Worm (Caenorhabditis elegans) whole organism, L3 larva: ENCODE results near the gene npp-26.
A peak's percentile ranks its signal among the peaks of the same experiment; 100 is the strongest.

Experiments used
- R02D3.7 ChIP-seq: fragments of 150-350 bp; optimal IDR thresholded peaks from 2 replicates; lab custom pipeline; 2014; ENCODE audit warnings: missing biosample characterization, missing genetic modification characterization
- ZK546.5 ChIP-seq: sonication (generic microtip); optimal IDR thresholded peaks from 2 replicates; lab custom pipeline; 2017; ENCODE audit warnings: missing biosample characterization, missing genetic modification characterization
- ama-1 ChIP-seq: fragments of 150-350 bp; optimal IDR thresholded peaks from 2 replicates; lab custom pipeline; 2018
- ceh-16 ChIP-seq: sonication (generic microtip); optimal IDR thresholded peaks from 2 replicates; lab custom pipeline; 2017; ENCODE audit warnings: missing biosample characterization, missing genetic modification characterization
- ceh-28 ChIP-seq: fragments of 150-350 bp; optimal IDR thresholded peaks from 2 replicates; lab custom pipeline; 2014; ENCODE audit warnings: missing biosample characterization, missing genetic modification reagents, missing genetic modification characterization
- ceh-82 ChIP-seq: fragments of 150-350 bp; optimal IDR thresholded peaks from 2 replicates; lab custom pipeline; 2014; ENCODE audit warnings: missing biosample characterization, missing genetic modification characterization
- ceh-9 ChIP-seq: sonication (generic microtip); optimal IDR thresholded peaks from 2 replicates; lab custom pipeline; 2018; ENCODE audit warnings: missing biosample characterization, missing genetic modification characterization
- daf-12 ChIP-seq: fragments of 150-350 bp; optimal IDR thresholded peaks from 2 replicates; lab custom pipeline; 2014; ENCODE audit warnings: missing biosample characterization, missing genetic modification reagents, missing genetic modification characterization
- egl-5 ChIP-seq: fragments of 150-350 bp; optimal IDR thresholded peaks from 2 replicates; lab custom pipeline; 2017; ENCODE audit warnings: missing biosample characterization, missing genetic modification reagents, missing genetic modification characterization, inconsistent platforms
- elt-1 ChIP-seq: fragments of 150-350 bp; optimal IDR thresholded peaks from 2 replicates; lab custom pipeline; 2014; ENCODE audit warnings: missing biosample characterization, missing genetic modification characterization
- elt-2 ChIP-seq: sonication (generic microtip); optimal IDR thresholded peaks from 2 replicates; lab custom pipeline; 2016; ENCODE audit warnings: missing genetic modification reagents, mild to moderate bottlenecking, missing genetic modification characterization, missing compliant biosample characterization
- elt-3 ChIP-seq, 3 experiments: fragments of 150-350 bp in 1 of 3; sonication (generic microtip) in 2 of 3; optimal IDR thresholded peaks; 2 replicates in 2 of 3; 4 replicates in 1 of 3; lab custom pipeline; 2014 to 2017; ENCODE audit warnings: missing biosample characterization in 3 of 3, missing genetic modification characterization in 3 of 3
- eor-1 ChIP-seq, 2 experiments: fragments of 150-350 bp; optimal IDR thresholded peaks; 2 replicates each; lab custom pipeline; 2014 to 2018; ENCODE audit warnings: missing biosample characterization in 2 of 2, missing genetic modification characterization in 2 of 2
- fkh-10 ChIP-seq: sonication (generic microtip); optimal IDR thresholded peaks from 2 replicates; lab custom pipeline; 2017; ENCODE audit warnings: missing biosample characterization, missing genetic modification reagents, missing genetic modification characterization
- fos-1 ChIP-seq: fragments of 150-350 bp; optimal IDR thresholded peaks from 2 replicates; lab custom pipeline; 2014; ENCODE audit warnings: missing biosample characterization, missing genetic modification characterization
- hmg-11 ChIP-seq: sonication (generic microtip); optimal IDR thresholded peaks from 2 replicates; lab custom pipeline; 2016; ENCODE audit warnings: missing genetic modification characterization, missing compliant biosample characterization
- jun-1 ChIP-seq: fragments of 150-350 bp; optimal IDR thresholded peaks from 2 replicates; lab custom pipeline; 2014; ENCODE audit warnings: missing biosample characterization, missing genetic modification reagents, missing genetic modification characterization
- lin-15B ChIP-seq: fragments of 150-350 bp; optimal IDR thresholded peaks from 2 replicates; lab custom pipeline; 2014; ENCODE audit warnings: missing biosample characterization, missing genetic modification characterization
- lin-39 ChIP-seq: fragments of 150-350 bp; optimal IDR thresholded peaks from 2 replicates; lab custom pipeline; 2018; ENCODE audit warnings: missing biosample characterization, missing genetic modification reagents, missing genetic modification characterization
- lsy-12 ChIP-seq: sonication (generic microtip); optimal IDR thresholded peaks from 2 replicates; lab custom pipeline; 2016; ENCODE audit warnings: mild to moderate bottlenecking, missing genetic modification characterization, missing compliant biosample characterization
- mdl-1 ChIP-seq: fragments of 150-350 bp; optimal IDR thresholded peaks from 2 replicates; lab custom pipeline; 2014; ENCODE audit warnings: missing biosample characterization, missing genetic modification characterization
- nfya-1 ChIP-seq: sonication (generic microtip); optimal IDR thresholded peaks from 2 replicates; lab custom pipeline; 2017; ENCODE audit warnings: missing genetic modification characterization, mild to moderate bottlenecking, missing compliant biosample characterization, antibody characterized with exemption, moderate library complexity; ENCODE audit not compliant: insufficient read depth
- nhr-11 ChIP-seq: fragments of 150-350 bp; optimal IDR thresholded peaks from 2 replicates; lab custom pipeline; 2014; ENCODE audit warnings: missing biosample characterization, missing genetic modification characterization
- nhr-23 ChIP-seq: fragments of 150-350 bp; optimal IDR thresholded peaks from 2 replicates; lab custom pipeline; 2014; ENCODE audit warnings: missing biosample characterization, missing genetic modification reagents, missing genetic modification characterization
- nhr-25 ChIP-seq: sonication (generic microtip); optimal IDR thresholded peaks from 2 replicates; lab custom pipeline; 2017; ENCODE audit warnings: missing biosample characterization, missing genetic modification characterization
- nhr-28 ChIP-seq: fragments of 150-350 bp; optimal IDR thresholded peaks from 2 replicates; lab custom pipeline; 2014; ENCODE audit warnings: missing biosample characterization, missing genetic modification characterization
- nhr-43 ChIP-seq: sonication (generic microtip); optimal IDR thresholded peaks from 2 replicates; lab custom pipeline; 2016; ENCODE audit warnings: mild to moderate bottlenecking, missing genetic modification characterization, missing compliant biosample characterization; ENCODE audit not compliant: poor library complexity, severe bottlenecking
- nhr-76 ChIP-seq: fragments of 150-350 bp; sonication (generic microtip); optimal IDR thresholded peaks from 5 replicates; lab custom pipeline; 2014; ENCODE audit warnings: missing biosample characterization, missing genetic modification characterization
- nhr-77 ChIP-seq: fragments of 150-350 bp; optimal IDR thresholded peaks from 2 replicates; lab custom pipeline; 2014; ENCODE audit warnings: missing biosample characterization, missing genetic modification characterization
- pha-4 ChIP-seq: fragments of 150-350 bp; optimal IDR thresholded peaks from 2 replicates; lab custom pipeline; 2014; ENCODE audit warnings: missing biosample characterization, missing genetic modification reagents, missing genetic modification characterization
- pqm-1 ChIP-seq: fragments of 150-350 bp; optimal IDR thresholded peaks from 2 replicates; lab custom pipeline; 2017; ENCODE audit warnings: missing biosample characterization, missing genetic modification characterization, inconsistent platforms
- sea-2 ChIP-seq: fragments of 150-350 bp; sonication (generic microtip); optimal IDR thresholded peaks from 4 replicates; lab custom pipeline; 2014; ENCODE audit warnings: missing biosample characterization, missing genetic modification reagents, missing genetic modification characterization
- skn-1 ChIP-seq: fragments of 150-350 bp; optimal IDR thresholded peaks from 2 replicates; lab custom pipeline; 2014; ENCODE audit warnings: missing biosample characterization, missing genetic modification characterization
- snpc-4 ChIP-seq: fragments of 150-350 bp; optimal IDR thresholded peaks from 2 replicates; lab custom pipeline; 2014; ENCODE audit warnings: missing biosample characterization, missing genetic modification characterization
- tbx-2 ChIP-seq: sonication (generic microtip); optimal IDR thresholded peaks from 2 replicates; lab custom pipeline; 2016; ENCODE audit warnings: mild to moderate bottlenecking, missing genetic modification characterization, missing compliant biosample characterization
- unc-39 ChIP-seq: sonication (generic microtip); optimal IDR thresholded peaks from 4 replicates; lab custom pipeline; 2017; ENCODE audit warnings: missing biosample characterization, missing genetic modification characterization
- unc-62 ChIP-seq: fragments of 150-350 bp; sonication (generic microtip); optimal IDR thresholded peaks from 4 replicates; lab custom pipeline; 2014; ENCODE audit warnings: missing biosample characterization, missing genetic modification reagents, missing genetic modification characterization
- ztf-11 ChIP-seq: fragments of 150-350 bp; optimal IDR thresholded peaks from 2 replicates; lab custom pipeline; 2014; ENCODE audit warnings: missing biosample characterization, missing genetic modification characterization
- ztf-4 ChIP-seq: fragments of 150-350 bp; optimal IDR thresholded peaks from 2 replicates; lab custom pipeline; 2014; ENCODE audit warnings: missing biosample characterization, missing genetic modification characterization

npp-26 gene

DNA sequence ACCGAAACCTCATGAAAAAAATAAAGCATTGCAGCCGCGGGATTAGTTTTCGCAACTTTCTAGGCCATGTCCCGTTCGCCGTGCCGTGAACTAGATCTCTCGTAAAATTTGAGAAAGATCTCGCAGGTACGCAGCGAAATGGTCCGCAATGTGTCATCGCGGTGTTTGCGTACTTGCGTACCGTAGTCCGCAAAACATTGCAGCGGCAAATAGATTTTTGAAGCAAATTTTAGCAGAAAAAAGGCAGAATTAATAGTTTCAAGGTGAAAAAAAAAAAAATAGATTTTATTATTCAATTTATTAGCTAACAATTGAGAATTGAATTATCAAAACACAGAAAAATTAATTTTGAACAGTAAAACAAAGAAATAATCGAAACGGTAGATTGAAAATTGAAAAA is 36.6 kb upstream of the npp-26 start:
- peak; percentile 10 for TF ChIP-seq jun-1
- TF ChIP-seq nhr-77 (tag; lab: Kevin White, UChicago) = peak; percentile 60
- peak; percentile 83 for TF ChIP-seq nhr-23 (tag; lab: Kevin White, UChicago)
- peak; percentile 22 for TF ChIP-seq pha-4 (tag; lab: Kevin White, UChicago)
- TF ChIP-seq nfya-1 (tag; lab: Kevin White, UChicago) = peak; percentile 72
- peak; percentile 40 for TF ChIP-seq ceh-28
- TF ChIP-seq nhr-11 (tag; lab: Kevin White, UChicago) = peak; percentile 73
- peak; percentile 79 for TF ChIP-seq elt-2
- peak; percentile 51 for TF ChIP-seq nhr-25 (tag; lab: Kevin White, UChicago)
- peak; percentile 88 for TF ChIP-seq tbx-2 (tag; lab: Kevin White, UChicago)
- peak; percentile 84 for TF ChIP-seq R02D3.7 (tag; lab: Kevin White, UChicago)
- peak; percentile 88 for TF ChIP-seq nhr-43 (tag; lab: Kevin White, UChicago)
- peak; percentile 46 for TF ChIP-seq ZK546.5 (tag; lab: Kevin White, UChicago)
- TF ChIP-seq lsy-12 (tag; lab: Kevin White, UChicago) = peak; percentile 92
- peak; percentile 54 for TF ChIP-seq snpc-4
- TF ChIP-seq ceh-82 (tag; lab: Kevin White, UChicago) = peak; percentile 10
- TF ChIP-seq lin-15B (tag; lab: Kevin White, UChicago) = peak; percentile 84

DNA sequence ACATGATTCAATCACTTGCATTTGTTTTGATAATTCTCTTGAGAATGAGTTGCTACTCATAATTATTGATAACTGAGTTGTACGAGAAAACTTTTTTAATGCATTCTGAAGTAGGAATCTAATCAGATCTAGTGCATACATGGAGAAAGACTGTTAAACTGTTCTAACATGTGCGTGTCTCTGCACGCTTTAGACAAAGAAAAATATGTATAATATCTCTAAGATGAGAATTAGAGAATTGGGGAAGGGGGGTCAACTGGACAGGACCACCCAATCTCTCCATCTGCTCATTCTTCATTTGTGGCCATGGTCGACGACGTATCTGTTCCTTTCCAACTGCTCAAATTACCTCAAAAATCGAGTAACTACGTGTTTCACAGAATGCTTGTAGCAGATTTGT is 27.3 kb upstream of the npp-26 start, which contains the start of gene fbxb-78:
Gene fbxb-78, plus strand, starts transcription at position 301 of the 400 bp plus-strand sequence.
- no peak for TF ChIP-seq ztf-4 (tag; lab: Kevin White, UChicago)
- TF ChIP-seq ama-1 (lab: Kevin White, UChicago) = no peak
- TF ChIP-seq eor-1 (tag; optimal IDR thresholded peaks at IDR 0.05; lab: Kevin White, UChicago) = no peak
- no peak for TF ChIP-seq egl-5 (tag; lab: Kevin White, UChicago)
- no peak for TF ChIP-seq nhr-25 (tag; lab: Kevin White, UChicago)
- no peak for TF ChIP-seq ztf-11 (tag; lab: Kevin White, UChicago)
- TF ChIP-seq ZK546.5 (tag; lab: Kevin White, UChicago) = no peak
- no peak for TF ChIP-seq snpc-4
- TF ChIP-seq pha-4 (tag; lab: Kevin White, UChicago) = no peak
- TF ChIP-seq nhr-28 (tag; lab: Kevin White, UChicago) = no peak
- TF ChIP-seq lin-39 (tag; lab: Kevin White, UChicago) = no peak
- TF ChIP-seq nhr-76 (tag; lab: Kevin White, UChicago) = no peak
- TF ChIP-seq unc-62 (GFP tag; lab: Kevin White, UChicago) = no peak
- no peak for TF ChIP-seq pqm-1 (tag; lab: Kevin White, UChicago)

DNA sequence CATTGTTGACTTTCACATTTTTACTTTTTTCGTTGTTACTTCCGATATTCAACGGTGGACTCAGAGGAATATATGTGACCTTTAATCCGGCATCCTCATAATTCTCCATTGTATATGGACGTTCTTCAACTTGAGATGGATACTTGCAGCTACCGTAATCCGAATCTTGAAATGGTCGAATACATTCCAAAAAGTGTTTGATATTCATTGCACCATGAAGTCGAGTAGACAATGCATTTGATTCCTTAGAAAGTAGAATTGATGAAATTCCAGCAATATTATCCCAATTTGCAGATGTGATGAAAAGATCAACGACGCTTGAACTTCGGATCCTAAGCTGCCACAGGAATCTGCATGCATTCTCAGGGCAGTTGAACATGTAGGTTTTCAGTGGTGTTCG is 22.0 kb upstream of the npp-26 start:
- TF ChIP-seq ceh-16 (tag; lab: Kevin White, UChicago) (no peak), fkh-10 (GFP tag; lab: Kevin White, UChicago) (no peak), elt-3 (tag; optimal IDR thresholded peaks at IDR 0.05; lab: Kevin White, UChicago) (no peak), lin-39 (tag; lab: Kevin White, UChicago) (no peak), elt-1 (tag; lab: Kevin White, UChicago) (no peak), nhr-76 (tag; lab: Kevin White, UChicago) (no peak), fos-1 (tag; lab: Kevin White, UChicago) (no peak), mdl-1 (tag; lab: Kevin White, UChicago) (no peak), unc-62 (GFP tag; lab: Kevin White, UChicago) (no peak), ceh-28 (no peak), ztf-11 (tag; lab: Kevin White, UChicago) (no peak), sea-2 (no peak), nhr-28 (tag; lab: Kevin White, UChicago) (no peak), ceh-9 (tag; lab: Kevin White, UChicago) (no peak), nhr-43 (tag; lab: Kevin White, UChicago) (no peak), nhr-25 (tag; lab: Kevin White, UChicago) (no peak), eor-1 (tag; optimal IDR thresholded peaks at IDR 0.05; lab: Kevin White, UChicago) (no peak), tbx-2 (tag; lab: Kevin White, UChicago) (no peak)

DNA sequence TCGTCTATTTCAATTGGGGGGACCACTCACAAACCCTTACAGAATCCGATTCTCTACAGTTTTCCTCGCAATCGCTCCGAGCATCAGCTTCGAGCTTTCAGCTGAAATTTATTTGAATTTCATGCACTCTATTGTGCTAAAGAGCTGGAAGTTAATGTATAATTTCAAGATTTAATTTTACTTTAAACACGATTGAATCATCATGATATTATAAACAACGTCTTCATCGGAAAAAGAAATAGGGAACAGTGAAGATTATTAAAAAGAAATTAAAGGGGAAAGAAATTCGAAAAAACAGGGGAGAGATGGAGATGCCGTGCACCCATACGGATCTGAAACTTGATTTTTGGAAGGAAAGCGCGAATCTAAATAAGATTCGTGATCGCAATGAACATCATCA is 20.4 kb upstream of the npp-26 start, which contains the start of gene hoe-1:
Gene hoe-1, minus strand, starts transcription at position 101 of the 400 bp plus-strand sequence.
- no peak for TF ChIP-seq daf-12 (tag; lab: Kevin White, UChicago)
- TF ChIP-seq ztf-4 (tag; lab: Kevin White, UChicago) = no peak
- no peak for TF ChIP-seq lin-15B (tag; lab: Kevin White, UChicago)
- TF ChIP-seq mdl-1 (tag; lab: Kevin White, UChicago) = no peak
- TF ChIP-seq nhr-76 (tag; lab: Kevin White, UChicago) = no peak
- TF ChIP-seq nhr-43 (tag; lab: Kevin White, UChicago) = no peak
- TF ChIP-seq eor-1 (tag; optimal IDR thresholded peaks at IDR 0.05; lab: Kevin White, UChicago) = no peak
- TF ChIP-seq pqm-1 (tag; lab: Kevin White, UChicago) = no peak
- no peak for TF ChIP-seq fkh-10 (GFP tag; lab: Kevin White, UChicago)
- TF ChIP-seq nhr-25 (tag; lab: Kevin White, UChicago) = no peak
- TF ChIP-seq nhr-23 (tag; lab: Kevin White, UChicago) = no peak
- TF ChIP-seq ceh-28 = no peak
- TF ChIP-seq elt-2 = no peak
- TF ChIP-seq unc-39 (tag; lab: Kevin White, UChicago) = no peak
- TF ChIP-seq ztf-11 (tag; lab: Kevin White, UChicago) = no peak
- no peak for TF ChIP-seq skn-1 (tag; lab: Kevin White, UChicago)
- no peak for TF ChIP-seq hmg-11 (tag; lab: Kevin White, UChicago)
- TF ChIP-seq snpc-4 = no peak
- no peak for TF ChIP-seq sea-2
- no peak for TF ChIP-seq nhr-77 (tag; lab: Kevin White, UChicago)
